Fruit fly (Drosophila melanogaster) whole organism, prepupa: Measurements from ENCODE around the gene CG15878.

ENCODE experiments used
- Blimp-1 ChIP-seq: fragments of 200-800 bp; sonication (Bioruptor generic); optimal IDR thresholded peaks from 3 replicates; lab custom pipeline; 2017; ENCODE audit warnings: missing biosample characterization, missing genetic modification characterization, mild to moderate bottlenecking, moderate library complexity, missing genetic modification reagents
- CG10631 ChIP-seq: fragments of 200-800 bp; sonication (Bioruptor generic); optimal IDR thresholded peaks from 2 replicates; lab custom pipeline; 2016; ENCODE audit warnings: missing biosample characterization, missing genetic modification characterization
- CG11294 ChIP-seq: fragments of 200-800 bp; sonication (Bioruptor generic); IDR thresholded peaks from 2 replicates; pipeline ENCODE4 v1.3.6; 2022; ENCODE audit warnings: missing biosample characterization, missing genetic modification characterization
- CG11902 ChIP-seq: fragments of 200-800 bp; sonication (Bioruptor generic); optimal IDR thresholded peaks from 3 replicates; lab custom pipeline; 2016; ENCODE audit warnings: missing biosample characterization, missing genetic modification characterization
- CG15336 ChIP-seq: fragments of 200-800 bp; sonication (Bioruptor generic); IDR thresholded peaks from 2 replicates; pipeline ENCODE4 v1.3.6; 2022; ENCODE audit warnings: missing biosample characterization, missing genetic modification characterization
- CG1621 ChIP-seq: fragments of 200-800 bp; sonication (Bioruptor generic); optimal IDR thresholded peaks from 3 replicates; lab custom pipeline; 2018; ENCODE audit warnings: missing biosample characterization, mild to moderate bottlenecking, missing genetic modification characterization
- CG16779 ChIP-seq: fragments of 200-800 bp; sonication (Bioruptor generic); optimal IDR thresholded peaks from 3 replicates; lab custom pipeline; 2017; ENCODE audit warnings: missing biosample characterization, mild to moderate bottlenecking, missing genetic modification characterization
- CG3032 ChIP-seq: fragments of 200-800 bp; optimal IDR thresholded peaks from 2 replicates; lab custom pipeline; 2019; ENCODE audit warnings: missing biosample characterization, mild to moderate bottlenecking, missing genetic modification characterization, moderate library complexity
- CG32006 ChIP-seq: fragments of 200-800 bp; sonication (Bioruptor generic); optimal IDR thresholded peaks from 3 replicates; lab custom pipeline; 2017; ENCODE audit warnings: missing biosample characterization, mild to moderate bottlenecking, missing genetic modification characterization
- CG3919 ChIP-seq: fragments of 200-800 bp; sonication (Bioruptor generic); optimal IDR thresholded peaks from 3 replicates; lab custom pipeline; 2016; ENCODE audit warnings: missing biosample characterization, missing genetic modification characterization
- CG6163 ChIP-seq: fragments of 200-800 bp; sonication (Bioruptor generic); IDR thresholded peaks from 3 replicates; pipeline ENCODE4 v1.3.6; 2022; ENCODE audit warnings: missing biosample characterization, missing genetic modification characterization
- CG6808 ChIP-seq: fragments of 200-800 bp; sonication (Bioruptor generic); optimal IDR thresholded peaks from 3 replicates; lab custom pipeline; 2017; ENCODE audit warnings: missing biosample characterization, missing genetic modification characterization, mild to moderate bottlenecking, moderate library complexity, missing genetic modification reagents
- CG8119 ChIP-seq: fragments of 200-800 bp; sonication (Bioruptor generic); IDR thresholded peaks from 3 replicates; pipeline ENCODE4 v1.3.6; 2022; ENCODE audit warnings: missing biosample characterization, missing genetic modification characterization
- Eip75B ChIP-seq: fragments of 200-800 bp; sonication (Bioruptor generic); optimal IDR thresholded peaks from 3 replicates; lab custom pipeline; 2016; ENCODE audit warnings: missing biosample characterization, missing genetic modification characterization
- Eip78C ChIP-seq: fragments of 200-800 bp; sonication (Bioruptor generic); peaks from one replicate; lab custom pipeline; 2016; ENCODE audit warnings: missing biosample characterization, missing genetic modification characterization
- Eip93F ChIP-seq: fragments of 200-800 bp; sonication (Bioruptor generic); optimal IDR thresholded peaks from 2 replicates; lab custom pipeline; 2016; ENCODE audit warnings: missing biosample characterization, mild to moderate bottlenecking, missing genetic modification characterization
- Ets21C ChIP-seq: fragments of 200-800 bp; sonication (Bioruptor generic); optimal IDR thresholded peaks from 3 replicates; lab custom pipeline; 2016; ENCODE audit warnings: missing biosample characterization, missing genetic modification characterization
- Ets96B ChIP-seq: fragments of 200-800 bp; optimal IDR thresholded peaks from 2 replicates; lab custom pipeline; 2019; ENCODE audit warnings: missing biosample characterization, mild to moderate bottlenecking, missing genetic modification characterization, moderate library complexity
- Gug ChIP-seq: fragments of 200-800 bp; sonication (Bioruptor generic); IDR thresholded peaks from 2 replicates; pipeline ENCODE4 v1.3.6; 2022; ENCODE audit warnings: missing biosample characterization, missing genetic modification characterization
- Hr39 ChIP-seq: fragments of 200-800 bp; sonication (Bioruptor generic); optimal IDR thresholded peaks from 2 replicates; lab custom pipeline; 2016; ENCODE audit warnings: missing biosample characterization, missing genetic modification characterization
- Hr4 ChIP-seq: fragments of 200-800 bp; sonication (Bioruptor generic); optimal IDR thresholded peaks from 3 replicates; lab custom pipeline; 2016; ENCODE audit warnings: missing biosample characterization, missing genetic modification characterization
- Lpt ChIP-seq: fragments of 200-800 bp; sonication (Bioruptor generic); optimal IDR thresholded peaks from 3 replicates; lab custom pipeline; 2016; ENCODE audit warnings: missing biosample characterization, missing genetic modification characterization
- Met ChIP-seq: fragments of 200-800 bp; sonication (Bioruptor generic); optimal IDR thresholded peaks from 3 replicates; lab custom pipeline; 2016; ENCODE audit warnings: missing biosample characterization, missing genetic modification characterization
- Smox ChIP-seq: fragments of 200-800 bp; sonication (Bioruptor generic); optimal IDR thresholded peaks from 3 replicates; lab custom pipeline; 2016; ENCODE audit warnings: missing biosample characterization, missing genetic modification characterization
- Sox102F ChIP-seq: fragments of 200-800 bp; sonication (Bioruptor generic); optimal IDR thresholded peaks from 2 replicates; lab custom pipeline; 2016; ENCODE audit warnings: missing biosample characterization, mild to moderate bottlenecking, missing genetic modification characterization
- Sox15 ChIP-seq: fragments of 200-800 bp; sonication (Bioruptor generic); optimal IDR thresholded peaks from 3 replicates; lab custom pipeline; 2016; ENCODE audit warnings: missing biosample characterization, missing genetic modification characterization
- cyc ChIP-seq: fragments of 200-800 bp; sonication (Bioruptor generic); optimal IDR thresholded peaks from 3 replicates; lab custom pipeline; 2016; ENCODE audit warnings: missing biosample characterization, missing genetic modification characterization
- dsx ChIP-seq: fragments of 200-800 bp; optimal IDR thresholded peaks from 3 replicates; lab custom pipeline; 2019; ENCODE audit warnings: missing biosample characterization, mild to moderate bottlenecking, missing genetic modification characterization, moderate library complexity; ENCODE audit not compliant: poor library complexity, severe bottlenecking
- eg ChIP-seq: fragments of 200-800 bp; sonication (Bioruptor generic); IDR thresholded peaks from 3 replicates; pipeline ENCODE4 v1.3.6; 2022; ENCODE audit warnings: missing biosample characterization, missing genetic modification characterization
- fd59A ChIP-seq: fragments of 200-800 bp; sonication (Bioruptor generic); optimal IDR thresholded peaks from 2 replicates; lab custom pipeline; 2017; ENCODE audit warnings: missing biosample characterization, mild to moderate bottlenecking, missing genetic modification characterization, missing genetic modification reagents
- fkh ChIP-seq: fragments of 200-800 bp; sonication (Bioruptor generic); optimal IDR thresholded peaks from 3 replicates; lab custom pipeline; 2017; ENCODE audit warnings: missing biosample characterization, mild to moderate bottlenecking, missing genetic modification characterization, moderate library complexity
- lz ChIP-seq: fragments of 200-800 bp; sonication (Bioruptor generic); optimal IDR thresholded peaks from 3 replicates; lab custom pipeline; 2016; ENCODE audit warnings: missing biosample characterization, missing genetic modification characterization
- spab ChIP-seq: fragments of 200-800 bp; sonication (Bioruptor generic); optimal IDR thresholded peaks from 2 replicates; lab custom pipeline; 2017; ENCODE audit warnings: missing biosample characterization, mild to moderate bottlenecking, missing genetic modification characterization, missing genetic modification reagents
- svp ChIP-seq: fragments of 200-800 bp; sonication (Bioruptor generic); peaks from one replicate; lab custom pipeline; 2016; ENCODE audit warnings: missing biosample characterization, missing genetic modification characterization

Gene CG15878

DNA sequence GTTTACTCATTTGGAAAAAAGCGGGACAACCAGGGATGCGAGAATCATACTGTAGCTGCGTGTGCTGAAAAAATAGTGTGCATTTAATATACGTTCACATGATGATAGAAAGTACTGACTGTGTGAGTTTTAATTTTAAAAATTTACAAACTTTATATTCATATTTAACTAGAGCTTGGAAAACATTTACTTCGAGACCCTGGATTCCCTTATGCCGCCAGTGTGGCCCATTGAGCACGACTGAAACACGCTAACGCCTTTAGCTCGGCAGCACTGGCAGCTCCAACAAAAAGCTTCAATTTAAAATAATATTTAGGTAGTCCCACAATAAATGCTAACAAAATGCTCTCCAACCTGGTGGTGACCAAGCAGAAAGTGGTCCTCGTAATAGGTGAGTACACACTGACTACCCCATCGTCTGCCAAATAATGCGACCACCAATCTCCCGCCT, 45.1 kb upstream of the CG15878 start, which contains the start of the genes CG1275 and Elp5 (continued):
- TF ChIP-seq CG3032, result peak; percentile 99
- TF ChIP-seq Lpt (GFP tag; lab: Kevin White, UChicago), result peak; percentile 99
- TF ChIP-seq CG3919, result peak; percentile 98
- TF ChIP-seq Smox (GFP tag; lab: Kevin White, UChicago), result peak; percentile 98
- TF ChIP-seq spab (GFP tag; lab: Kevin White, UChicago), result peak; percentile 95
- TF ChIP-seq fd59A (GFP tag; lab: Kevin White, UChicago), result peak; percentile 98
- TF ChIP-seq CG10631 (GFP tag; lab: Kevin White, UChicago), result peak; percentile 99
- TF ChIP-seq CG11902 (GFP tag; lab: Kevin White, UChicago), result peak; percentile 96
- TF ChIP-seq Eip93F (GFP tag; lab: Kevin White, UChicago), result peak; percentile 95
- TF ChIP-seq Met (GFP tag; lab: Kevin White, UChicago), result peak; percentile 99
- peak; percentile 100 for TF ChIP-seq CG6808 (GFP tag; lab: Kevin White, UChicago)
- TF ChIP-seq CG1621 (tag; lab: Kevin White, UChicago), result peak; percentile 98
- TF ChIP-seq Ets21C (GFP tag; lab: Kevin White, UChicago), result peak; percentile 98
- TF ChIP-seq cyc (GFP tag; lab: Kevin White, UChicago), result peak; percentile 98

DNA sequence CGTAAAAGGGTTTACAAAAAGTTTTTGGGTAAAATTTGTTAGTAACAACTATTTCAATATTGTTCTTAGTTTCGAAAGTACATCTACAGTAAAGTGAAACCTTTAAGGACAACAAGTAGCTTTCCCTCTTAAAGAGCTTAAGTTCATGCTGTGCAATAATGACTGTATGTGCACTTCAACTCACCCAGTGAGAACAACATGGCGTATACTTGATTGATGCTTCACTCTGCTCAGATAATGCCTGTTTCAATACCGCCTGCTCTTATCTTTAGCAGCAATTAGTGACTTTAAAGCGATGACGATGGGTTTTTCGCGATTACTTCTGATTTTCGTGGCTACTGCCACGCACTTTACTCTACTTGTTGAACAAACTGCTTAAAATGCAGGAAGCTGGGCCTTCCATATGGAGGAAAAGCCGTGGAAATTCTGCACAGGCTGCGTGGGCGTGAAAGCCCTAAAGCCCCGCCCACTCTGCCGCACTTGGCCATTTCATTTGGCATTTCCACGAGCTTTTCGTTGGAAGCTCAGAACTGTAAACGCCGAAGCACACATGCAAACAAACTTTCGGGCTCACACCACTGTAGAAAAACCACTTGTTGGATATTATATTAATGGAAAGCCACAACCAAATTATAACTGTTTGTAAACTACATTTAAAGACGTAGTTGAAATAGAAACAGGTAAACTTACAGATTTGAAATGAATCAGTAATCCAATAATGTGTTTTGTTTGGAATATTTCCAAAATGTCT, 44.3 kb upstream of the CG15878 start:
- peak; percentile 80 for TF ChIP-seq svp (GFP tag; lab: Kevin White, UChicago)
- no peak for TF ChIP-seq Sox102F (GFP tag; lab: Kevin White, UChicago)
- TF ChIP-seq CG6163 (GFP tag; lab: Robert Waterston, UW), result 0 out of 3 replicates have a peak, but pooled peaks have one; percentile 6
- TF ChIP-seq Eip75B (GFP tag; lab: Kevin White, UChicago), result no peak
- peak; percentile 46 for TF ChIP-seq CG32006 (GFP tag; lab: Kevin White, UChicago)
- TF ChIP-seq Hr39, result no peak
- no peak for TF ChIP-seq CG16779
- peak; percentile 64 for TF ChIP-seq Eip78C (GFP tag; lab: Kevin White, UChicago)
- TF ChIP-seq eg, result no peak

DNA sequence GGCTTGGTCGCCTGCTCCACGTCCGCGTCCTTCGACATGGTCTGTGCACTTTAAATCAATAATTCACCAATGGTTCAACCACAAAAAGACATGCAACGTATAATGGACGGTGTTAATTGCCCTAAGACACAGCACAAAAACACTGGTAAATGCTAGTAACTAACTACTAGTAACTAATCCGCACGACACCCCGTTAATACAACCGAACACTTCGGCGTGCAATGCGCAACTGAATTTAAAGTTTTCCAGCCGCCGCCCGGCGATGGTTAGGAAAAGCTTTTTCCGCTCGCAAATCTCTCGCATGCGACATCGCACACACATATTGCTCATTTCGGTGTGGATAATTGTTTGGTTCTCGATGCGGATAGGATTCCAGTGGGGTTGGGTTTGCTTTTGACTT, 43.5 kb upstream of the CG15878 start:
- no peak for TF ChIP-seq CG11294 (GFP tag; lab: Robert Waterston, UW)
- TF ChIP-seq Smox (GFP tag; lab: Kevin White, UChicago), result no peak
- TF ChIP-seq CG16779, result no peak
- TF ChIP-seq Hr4 (GFP tag; lab: Kevin White, UChicago), result no peak
- peak; percentile 11; the same call in 1 of the 3 replicates for TF ChIP-seq CG8119 (GFP tag; lab: Robert Waterston, UW)
- peak; percentile 20; the same call in 1 of the 2 replicates for TF ChIP-seq CG15336 (GFP tag; lab: Robert Waterston, UW)
- no peak for TF ChIP-seq Blimp-1 (GFP tag; lab: Kevin White, UChicago)
- TF ChIP-seq lz (GFP tag; lab: Kevin White, UChicago), result no peak
- peak; percentile 51; the same call in 2 of the 3 replicates for TF ChIP-seq eg
- no peak for TF ChIP-seq CG3032
- TF ChIP-seq CG11902 (GFP tag; lab: Kevin White, UChicago), result no peak
- no peak for TF ChIP-seq Sox102F (GFP tag; lab: Kevin White, UChicago)
- no peak for TF ChIP-seq Gug (GFP tag; lab: Robert Waterston, UW)
- no peak for TF ChIP-seq dsx
- TF ChIP-seq Ets96B (tag; lab: Kevin White, UChicago), result no peak
- TF ChIP-seq fd59A (GFP tag; lab: Kevin White, UChicago), result no peak
- TF ChIP-seq, all 60 proteins: peak for 3

dm6 chr3L:2253962-2254662, 41.8 kb upstream of the CG15878 start:
- TF ChIP-seq Sox15 (no peak), fkh (GFP tag; lab: Kevin White, UChicago) (peak; percentile 81)
